Worm (Caenorhabditis elegans): ENCODE results near the gene ufm-1.

DNA sequence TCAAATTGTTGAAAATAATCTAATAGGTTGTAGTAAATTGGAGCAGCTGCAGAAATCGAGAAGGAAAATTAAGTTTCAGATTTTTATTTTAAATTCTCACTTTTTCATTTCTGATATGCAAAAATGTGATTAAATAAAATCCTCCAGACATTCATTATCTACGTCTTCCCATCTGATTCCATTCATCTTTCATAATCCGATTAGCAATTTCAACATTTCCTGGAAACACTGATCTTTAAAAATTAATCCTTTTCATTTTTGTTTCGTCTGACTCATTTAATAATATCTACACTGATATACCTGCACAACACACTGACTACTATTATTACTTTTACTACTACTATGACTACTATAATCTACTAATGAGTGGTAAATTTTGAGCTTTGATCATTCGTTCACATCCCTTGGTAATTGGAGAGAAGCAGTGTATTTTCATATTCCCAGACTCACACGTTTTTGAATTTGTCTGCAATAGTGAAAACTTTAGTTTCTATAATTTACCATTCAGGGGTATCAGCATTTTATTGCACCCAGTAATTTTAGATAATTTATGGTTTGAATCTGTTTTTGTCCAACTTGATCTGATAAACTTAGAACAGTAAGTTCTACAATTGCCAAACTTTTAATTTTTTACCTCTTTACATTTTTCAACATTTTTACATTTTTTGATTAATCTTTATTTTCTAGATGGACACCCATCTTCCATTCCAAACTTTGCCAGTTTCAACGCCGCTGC, 19.7 kb upstream of the ufm-1 start, which contains the start of gene ceh-23:
- TF ChIP-seq daf-19 (GFP tag; conservative IDR thresholded peaks at IDR 0.05) (no peak), mes-2 (tag; optimal IDR thresholded peaks at IDR 0.05; ENCODE audit: poor library complexity, severe bottlenecking) (no peak), madf-9 (GFP tag; conservative IDR thresholded peaks at IDR 0.05) (no peak), Y105C5A.15 (GFP tag; IDR thresholded peaks at IDR 0.05) (no peak), fkh-10 (GFP tag; optimal IDR thresholded peaks at IDR 0.05) (no peak), nhr-237 (tag; optimal IDR thresholded peaks at IDR 0.05) (no peak), T26A8.4 (GFP tag; IDR thresholded peaks at IDR 0.05) (no peak), nhr-41 (GFP tag; IDR thresholded peaks at IDR 0.05) (no peak), mxl-2 (GFP tag; conservative IDR thresholded peaks at IDR 0.05) (no peak), mdl-1 (tag; optimal IDR thresholded peaks at IDR 0.05) (no peak), lin-38 (GFP tag; IDR thresholded peaks at IDR 0.05) (no peak)

Measured in whole organism, L4 larva.